Worm (Caenorhabditis elegans) whole organism, L2 larva: Measurements from ENCODE around the gene F59A6.3.

Experiments used
- C34F6.9 ChIP-seq: fragments of 150-350 bp; optimal IDR thresholded peaks from 2 replicates; lab custom pipeline; 2014; ENCODE audit warnings: missing biosample characterization, missing genetic modification characterization
- F13H6.1 ChIP-seq: sonication (generic microtip); optimal IDR thresholded peaks from 2 replicates; lab custom pipeline; 2016; ENCODE audit warnings: missing genetic modification characterization, missing compliant biosample characterization
- R02D3.7 ChIP-seq: fragments of 150-350 bp; optimal IDR thresholded peaks from 2 replicates; lab custom pipeline; 2014; ENCODE audit warnings: missing biosample characterization, missing genetic modification characterization
- alr-1 ChIP-seq: fragments of 150-350 bp; optimal IDR thresholded peaks from 2 replicates; lab custom pipeline; 2014; ENCODE audit warnings: missing biosample characterization, missing genetic modification characterization
- aly-2 ChIP-seq: fragments of 150-350 bp; optimal IDR thresholded peaks from 2 replicates; lab custom pipeline; 2014; ENCODE audit warnings: missing biosample characterization, missing genetic modification characterization
- blmp-1 ChIP-seq: sonication (generic microtip); optimal IDR thresholded peaks from 2 replicates; lab custom pipeline; 2017; ENCODE audit warnings: missing genetic modification characterization, mild to moderate bottlenecking, missing compliant biosample characterization, antibody characterized with exemption, moderate library complexity; ENCODE audit not compliant: insufficient read depth
- ceh-16 ChIP-seq: fragments of 150-350 bp; optimal IDR thresholded peaks from 2 replicates; lab custom pipeline; 2014; ENCODE audit warnings: missing biosample characterization, missing genetic modification characterization
- ceh-82 ChIP-seq: fragments of 150-350 bp; optimal IDR thresholded peaks from 2 replicates; lab custom pipeline; 2014; ENCODE audit warnings: missing biosample characterization, missing genetic modification characterization
- crh-2 ChIP-seq: sonication (generic microtip); optimal IDR thresholded peaks from 2 replicates; lab custom pipeline; 2017; ENCODE audit warnings: missing biosample characterization, missing genetic modification characterization
- dmd-4 ChIP-seq: sonication (generic microtip); optimal IDR thresholded peaks from 2 replicates; lab custom pipeline; 2017; ENCODE audit warnings: missing biosample characterization, missing genetic modification characterization
- fos-1 ChIP-seq: fragments of 150-350 bp; optimal IDR thresholded peaks from 2 replicates; lab custom pipeline; 2014; ENCODE audit warnings: missing biosample characterization, missing genetic modification characterization
- gmeb-1 ChIP-seq: fragments of 150-350 bp; optimal IDR thresholded peaks from 2 replicates; lab custom pipeline; 2014; ENCODE audit warnings: missing biosample characterization, missing genetic modification characterization
- lsy-2 ChIP-seq, 2 experiments: fragments of 150-350 bp in 1 of 2; sonication (generic microtip) in 1 of 2; optimal IDR thresholded peaks; 2 replicates each; lab custom pipeline; 2014 to 2017; ENCODE audit warnings: missing biosample characterization in 2 of 2, missing genetic modification characterization in 2 of 2
- mab-5 ChIP-seq: fragments of 150-350 bp; optimal IDR thresholded peaks from 2 replicates; lab custom pipeline; 2014; ENCODE audit warnings: missing biosample characterization, missing genetic modification characterization
- mbf-1 ChIP-seq: sonication (generic microtip); optimal IDR thresholded peaks from 2 replicates; lab custom pipeline; 2017; ENCODE audit warnings: missing biosample characterization, missing genetic modification characterization
- mdl-1 ChIP-seq, 2 experiments: fragments of 150-350 bp in 1 of 2; sonication (generic microtip) in 1 of 2; optimal IDR thresholded peaks; 2 replicates each; lab custom pipeline; 2017; ENCODE audit warnings: missing biosample characterization in 2 of 2, missing genetic modification characterization in 2 of 2
- nhr-10 ChIP-seq: sonication (generic microtip); optimal IDR thresholded peaks from 2 replicates; lab custom pipeline; 2017; ENCODE audit warnings: missing biosample characterization, missing genetic modification characterization
- nhr-11 ChIP-seq: fragments of 150-350 bp; optimal IDR thresholded peaks from 2 replicates; lab custom pipeline; 2014; ENCODE audit warnings: missing biosample characterization, missing genetic modification characterization
- nhr-129 ChIP-seq: fragments of 150-350 bp; optimal IDR thresholded peaks from 2 replicates; lab custom pipeline; 2014; ENCODE audit warnings: missing biosample characterization, missing genetic modification characterization
- nhr-21 ChIP-seq: fragments of 150-350 bp; optimal IDR thresholded peaks from 2 replicates; lab custom pipeline; 2014; ENCODE audit warnings: missing biosample characterization, missing genetic modification characterization
- nhr-23 ChIP-seq: fragments of 150-350 bp; optimal IDR thresholded peaks from 2 replicates; lab custom pipeline; 2014; ENCODE audit warnings: missing biosample characterization, missing genetic modification reagents, missing genetic modification characterization
- nhr-237 ChIP-seq: fragments of 150-350 bp; optimal IDR thresholded peaks from 2 replicates; lab custom pipeline; 2014; ENCODE audit warnings: missing biosample characterization, missing genetic modification characterization
- nhr-25 ChIP-seq: fragments of 150-350 bp; sonication (generic microtip); optimal IDR thresholded peaks from 3 replicates; lab custom pipeline; 2014; ENCODE audit warnings: missing biosample characterization, missing genetic modification characterization
- nhr-6 ChIP-seq: fragments of 150-350 bp; optimal IDR thresholded peaks from 2 replicates; lab custom pipeline; 2014; ENCODE audit warnings: missing biosample characterization, missing genetic modification characterization
- nhr-77 ChIP-seq: fragments of 150-350 bp; optimal IDR thresholded peaks from 2 replicates; lab custom pipeline; 2014; ENCODE audit warnings: missing biosample characterization, missing genetic modification characterization
- peb-1 ChIP-seq: fragments of 150-350 bp; optimal IDR thresholded peaks from 2 replicates; lab custom pipeline; 2014; ENCODE audit warnings: missing biosample characterization, missing genetic modification characterization
- sem-4 ChIP-seq: fragments of 150-350 bp; optimal IDR thresholded peaks from 2 replicates; lab custom pipeline; 2014; ENCODE audit warnings: missing biosample characterization, missing genetic modification reagents, missing genetic modification characterization
- skn-1 ChIP-seq: sonication (generic microtip); optimal IDR thresholded peaks from 2 replicates; lab custom pipeline; 2017; ENCODE audit warnings: missing biosample characterization, missing genetic modification characterization
- sma-3 ChIP-seq: sonication (generic microtip); optimal IDR thresholded peaks from 2 replicates; lab custom pipeline; 2016; ENCODE audit warnings: missing genetic modification reagents, missing genetic modification characterization, missing compliant biosample characterization
- sma-9 ChIP-seq, 2 experiments: fragments of 150-350 bp in 1 of 2; sonication (generic microtip) in 1 of 2; optimal IDR thresholded peaks; 2 replicates each; lab custom pipeline; 2014 to 2016; ENCODE audit warnings: missing genetic modification characterization in 2 of 2, mild to moderate bottlenecking in 1 of 2, missing biosample characterization in 1 of 2, missing compliant biosample characterization in 1 of 2, missing genetic modification reagents in 1 of 2, moderate library complexity in 1 of 2
- unc-39 ChIP-seq: fragments of 150-350 bp; optimal IDR thresholded peaks from 2 replicates; lab custom pipeline; 2014; ENCODE audit warnings: missing biosample characterization, missing genetic modification characterization
- unc-55 ChIP-seq: fragments of 150-350 bp; sonication (generic microtip); optimal IDR thresholded peaks from 3 replicates; lab custom pipeline; 2014; ENCODE audit warnings: missing biosample characterization, missing genetic modification reagents, missing genetic modification characterization
- unc-62 ChIP-seq: fragments of 150-350 bp; optimal IDR thresholded peaks from 2 replicates; lab custom pipeline; 2014; ENCODE audit warnings: missing biosample characterization, missing genetic modification reagents, missing genetic modification characterization
- zag-1 ChIP-seq: fragments of 150-350 bp; optimal IDR thresholded peaks from 2 replicates; lab custom pipeline; 2014; ENCODE audit warnings: missing biosample characterization, missing genetic modification characterization
- ztf-1 ChIP-seq: fragments of 200-800 bp; sonication (Bioruptor generic); conservative IDR thresholded peaks from 2 replicates; pipeline ENCODE4 v1.3.6; 2022; ENCODE audit warnings: missing genetic modification characterization, missing compliant biosample characterization
- ztf-11 ChIP-seq: sonication (generic microtip); optimal IDR thresholded peaks from 2 replicates; lab custom pipeline; 2017; ENCODE audit warnings: missing biosample characterization, missing genetic modification characterization

F59A6.3 gene

ce11 chrII:5008033-5008432 is at the start of gene F59A6.3:
Gene F59A6.3, plus strand, starts transcription at chrII:5008333.
- no peak for TF ChIP-seq sem-4 (tag; lab: Kevin White, UChicago)
- no peak for TF ChIP-seq nhr-21 (tag; lab: Kevin White, UChicago)
- TF ChIP-seq nhr-10: no peak
- no peak for TF ChIP-seq nhr-6 (tag; lab: Kevin White, UChicago)
- TF ChIP-seq mdl-1 (tag; optimal IDR thresholded peaks at IDR 0.05; lab: Kevin White, UChicago): no peak
- TF ChIP-seq ceh-16: no peak
- TF ChIP-seq ztf-11 (tag; lab: Kevin White, UChicago): no peak
- TF ChIP-seq unc-62 (GFP tag; lab: Kevin White, UChicago): no peak
- no peak for TF ChIP-seq ceh-82
- no peak for TF ChIP-seq F13H6.1 (tag; lab: Kevin White, UChicago)
- TF ChIP-seq crh-2 (tag; lab: Kevin White, UChicago): no peak
- no peak for TF ChIP-seq dmd-4 (tag; lab: Kevin White, UChicago)

ce11 chrII:4959719-4960118 is 48.4 kb upstream of the F59A6.3 start, which contains the start of gene ulp-2:
Gene ulp-2, minus strand, starts transcription at chrII:4959876.
- TF ChIP-seq C34F6.9 (tag; lab: Kevin White, UChicago) (peak; percentile 46), zag-1 (tag; lab: Kevin White, UChicago) (no peak), lsy-2 (tag; optimal IDR thresholded peaks at IDR 0.05; lab: Kevin White, UChicago) (peak in 1 of 2 experiments; percentile 26), unc-55 (peak; percentile 39), nhr-129 (tag; lab: Kevin White, UChicago) (peak; percentile 58)

- no peak for TF ChIP-seq nhr-21 (tag; lab: Kevin White, UChicago)
- peak; percentile 42 for TF ChIP-seq fos-1 (tag; lab: Kevin White, UChicago)
- no peak for TF ChIP-seq crh-2 (tag; lab: Kevin White, UChicago)
- TF ChIP-seq dmd-4 (tag; lab: Kevin White, UChicago): no peak
- TF ChIP-seq unc-39 (tag; lab: Kevin White, UChicago): no peak
- TF ChIP-seq sma-3: peak; percentile 19
- TF ChIP-seq nhr-237: no peak
- no peak for TF ChIP-seq aly-2 (tag; lab: Kevin White, UChicago)
- no peak for TF ChIP-seq nhr-11 (tag; lab: Kevin White, UChicago)
- TF ChIP-seq ztf-1 (GFP tag; lab: Robert Waterston, UW): no peak
- TF ChIP-seq peb-1 (tag; lab: Kevin White, UChicago): no peak
- no peak for TF ChIP-seq lsy-2 (tag; optimal IDR thresholded peaks at IDR 0.05; lab: Kevin White, UChicago)
- TF ChIP-seq sma-9 (GFP tag; optimal IDR thresholded peaks at IDR 0.05; lab: Kevin White, UChicago): peak; percentile 16
- TF ChIP-seq sma-9 (tag; optimal IDR thresholded peaks at IDR 0.05; lab: Kevin White, UChicago): no peak
These were observed 47.4 kb upstream of the F59A6.3 start for ce11 chrII:4960690-4961089.

DNA sequence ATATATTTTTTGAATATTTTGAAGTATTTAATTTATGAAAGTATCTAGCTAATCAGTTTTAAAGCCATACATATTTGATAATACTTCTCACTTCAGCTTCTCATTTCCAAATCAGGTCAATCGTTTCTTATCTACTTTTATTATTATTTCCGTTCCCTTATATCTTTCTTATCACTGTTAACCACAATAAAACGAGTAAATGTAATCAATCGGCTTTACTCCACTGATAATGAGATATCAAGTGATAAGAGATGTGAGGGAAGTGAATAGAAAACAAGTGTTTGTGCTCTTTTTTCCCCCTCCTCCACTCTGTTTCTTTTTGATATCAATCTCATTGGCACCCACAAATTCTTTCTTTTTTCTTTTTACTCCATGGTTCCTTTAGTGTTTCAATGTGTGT is 41.6 kb upstream of the F59A6.3 start:
- no peak for TF ChIP-seq sma-3
- no peak for TF ChIP-seq F13H6.1 (tag; lab: Kevin White, UChicago)
- no peak for TF ChIP-seq nhr-237
- no peak for TF ChIP-seq nhr-77 (tag; lab: Kevin White, UChicago)

- TF ChIP-seq mbf-1: no peak
- no peak for TF ChIP-seq alr-1 (tag; lab: Kevin White, UChicago)
- no peak for TF ChIP-seq nhr-25 (tag; lab: Kevin White, UChicago)
- no peak for TF ChIP-seq nhr-21 (tag; lab: Kevin White, UChicago)
- TF ChIP-seq C34F6.9 (tag; lab: Kevin White, UChicago): no peak
- TF ChIP-seq fos-1 (tag; lab: Kevin White, UChicago): peak; percentile 26
These were observed 40.5 kb upstream of the F59A6.3 start for ce11 chrII:4967636-4968035.

ce11 chrII:4968863-4969262 is 39.3 kb upstream of the F59A6.3 start, which contains the start of gene shc-2:
Gene shc-2, plus strand, starts transcription at chrII:4969163.
- no peak for TF ChIP-seq ceh-16
- no peak for TF ChIP-seq mbf-1
- TF ChIP-seq nhr-23 (tag; lab: Kevin White, UChicago): no peak
- no peak for TF ChIP-seq skn-1
- TF ChIP-seq fos-1 (tag; lab: Kevin White, UChicago): no peak
- TF ChIP-seq nhr-129 (tag; lab: Kevin White, UChicago): no peak
- no peak for TF ChIP-seq gmeb-1 (tag; lab: Kevin White, UChicago)
- no peak for TF ChIP-seq nhr-77 (tag; lab: Kevin White, UChicago)
- TF ChIP-seq R02D3.7 (tag; lab: Kevin White, UChicago): no peak
- TF ChIP-seq blmp-1 (tag; lab: Kevin White, UChicago): no peak
- TF ChIP-seq mab-5 (tag; lab: Kevin White, UChicago): no peak
- TF ChIP-seq nhr-21 (tag; lab: Kevin White, UChicago): no peak
